Fruit fly (Drosophila melanogaster): Measurements from ENCODE around the gene tld.

- TF ChIP-seq CG8478 (optimal IDR thresholded peaks at IDR 0.05), result no peak
- TF ChIP-seq CTCF (optimal IDR thresholded peaks at IDR 0.05), result no peak
Measured at dm6 chr3R:24790036-24790435, 40.5 kb downstream of the tld start, which contains the start of gene CG13634.

Data from S2 (cell line).